Worm (Caenorhabditis elegans): ENCODE measurements around the gene clec-185.

clec-185 gene

DNA sequence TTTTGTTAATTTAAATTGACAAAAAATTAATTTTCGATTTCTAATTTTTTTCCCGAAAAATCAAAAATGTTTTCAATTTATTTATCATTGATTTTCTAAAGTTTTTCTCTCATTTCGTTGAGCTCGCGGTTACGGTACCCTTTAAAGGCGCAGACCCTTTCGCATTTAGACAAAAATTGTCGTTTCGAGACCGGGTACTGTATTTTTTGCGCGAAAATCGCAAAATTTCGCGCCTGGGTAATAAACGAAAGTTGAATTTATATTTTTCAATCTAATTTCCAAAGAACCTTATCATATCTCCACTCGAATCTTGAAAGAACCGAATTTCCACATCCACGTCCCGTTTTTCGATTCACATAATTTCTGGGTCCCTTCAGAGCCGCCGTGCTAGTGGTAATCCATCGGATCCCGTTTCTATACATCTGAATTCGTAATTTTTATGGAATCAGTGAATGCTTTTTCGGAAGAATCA is 7.0 kb downstream of the clec-185 start, which contains the start of gene C25G4.3:
TSS of gene C25G4.3 (minus strand) at position 422 of the 472 bp plus-strand sequence.
- TF ChIP-seq lsy-2 (tag; optimal IDR thresholded peaks at IDR 0.05), result no peak
- TF ChIP-seq elt-3 (tag; optimal IDR thresholded peaks at IDR 0.05), result no peak
- no peak for TF ChIP-seq ham-2 (GFP tag; optimal IDR thresholded peaks at IDR 0.05)
- TF ChIP-seq cnd-1 (tag; optimal IDR thresholded peaks at IDR 0.05), result no peak
- TF ChIP-seq mep-1 (tag; optimal IDR thresholded peaks at IDR 0.05), result no peak
- no peak for TF ChIP-seq ztf-11 (tag; optimal IDR thresholded peaks at IDR 0.05)
- no peak for TF ChIP-seq sptf-1 (tag; optimal IDR thresholded peaks at IDR 0.05)
- TF ChIP-seq mab-5 (tag; optimal IDR thresholded peaks at IDR 0.05), result no peak
- TF ChIP-seq tbx-8 (GFP tag; optimal IDR thresholded peaks at IDR 0.05), result no peak
- TF ChIP-seq ceh-83 (GFP tag; optimal IDR thresholded peaks at IDR 0.05), result no peak
- no peak for TF ChIP-seq ceh-39 (tag; optimal IDR thresholded peaks at IDR 0.05)
- no peak for TF ChIP-seq flh-1 (GFP tag; optimal IDR thresholded peaks at IDR 0.05)
- no peak for TF ChIP-seq elt-1 (tag; optimal IDR thresholded peaks at IDR 0.05; ENCODE audit: borderline replicate concordance, insufficient read depth)
- no peak for TF ChIP-seq blmp-1 (tag; optimal IDR thresholded peaks at IDR 0.05)
- no peak for TF ChIP-seq unc-120 (tag; optimal IDR thresholded peaks at IDR 0.05; ENCODE audit: poor library complexity, severe bottlenecking)
- no peak for TF ChIP-seq M03D4.4 (tag; optimal IDR thresholded peaks at IDR 0.05)
- no peak for TF ChIP-seq ceh-43 (GFP tag; optimal IDR thresholded peaks at IDR 0.05)
- no peak for TF ChIP-seq bed-3 (GFP tag; optimal IDR thresholded peaks at IDR 0.05)
- TF ChIP-seq unc-62 (GFP tag; optimal IDR thresholded peaks at IDR 0.05), result no peak

- TF ChIP-seq mab-5 (tag; optimal IDR thresholded peaks at IDR 0.05) (no peak), mep-1 (tag; optimal IDR thresholded peaks at IDR 0.05) (peak; percentile 58), lsy-2 (tag; optimal IDR thresholded peaks at IDR 0.05) (peak; percentile 25), bed-3 (GFP tag; optimal IDR thresholded peaks at IDR 0.05) (no peak), ceh-39 (tag; optimal IDR thresholded peaks at IDR 0.05) (peak; percentile 17), flh-1 (GFP tag; optimal IDR thresholded peaks at IDR 0.05) (no peak), pha-4 (tag; optimal IDR thresholded peaks at IDR 0.05) (peak; percentile 6), ztf-11 (tag; optimal IDR thresholded peaks at IDR 0.05) (no peak)
Observed at ce11 chrIV:12451225-12451831, 12.9 kb downstream of the clec-185 start, which contains the start of gene dpy-26. dpy-26 (minus strand) TSS chrIV:12451335.

ce11 chrIV:12454115-12454514 is 15.7 kb downstream of the clec-185 start, which contains the start of gene spe-44:
spe-44 (minus strand) TSS chrIV:12454215.
- TF ChIP-seq elt-3 (tag; optimal IDR thresholded peaks at IDR 0.05) (no peak), nhr-2 (tag; optimal IDR thresholded peaks at IDR 0.05) (no peak), M03D4.4 (tag; optimal IDR thresholded peaks at IDR 0.05) (no peak), lsy-2 (tag; optimal IDR thresholded peaks at IDR 0.05) (no peak), drap-1 (GFP tag; optimal IDR thresholded peaks at IDR 0.05) (no peak), unc-62 (GFP tag; optimal IDR thresholded peaks at IDR 0.05) (no peak), nhr-237 (tag; optimal IDR thresholded peaks at IDR 0.05) (no peak), mls-2 (tag; optimal IDR thresholded peaks at IDR 0.05) (no peak), nhr-28 (tag; optimal IDR thresholded peaks at IDR 0.05) (no peak), sptf-1 (tag; optimal IDR thresholded peaks at IDR 0.05) (no peak), tbx-8 (GFP tag; optimal IDR thresholded peaks at IDR 0.05) (no peak), ces-1 (GFP tag; optimal IDR thresholded peaks at IDR 0.05) (no peak), hlh-1 (tag; optimal IDR thresholded peaks at IDR 0.05) (no peak), mep-1 (tag; optimal IDR thresholded peaks at IDR 0.05) (no peak), blmp-1 (tag; optimal IDR thresholded peaks at IDR 0.05) (no peak), ceh-83 (GFP tag; optimal IDR thresholded peaks at IDR 0.05) (no peak), unc-120 (tag; optimal IDR thresholded peaks at IDR 0.05; ENCODE audit: poor library complexity, severe bottlenecking) (no peak), unc-39 (tag; optimal IDR thresholded peaks at IDR 0.05) (no peak), snpc-4 (tag; optimal IDR thresholded peaks at IDR 0.05) (no peak), nhr-76 (tag; optimal IDR thresholded peaks at IDR 0.05) (no peak)

DNA sequence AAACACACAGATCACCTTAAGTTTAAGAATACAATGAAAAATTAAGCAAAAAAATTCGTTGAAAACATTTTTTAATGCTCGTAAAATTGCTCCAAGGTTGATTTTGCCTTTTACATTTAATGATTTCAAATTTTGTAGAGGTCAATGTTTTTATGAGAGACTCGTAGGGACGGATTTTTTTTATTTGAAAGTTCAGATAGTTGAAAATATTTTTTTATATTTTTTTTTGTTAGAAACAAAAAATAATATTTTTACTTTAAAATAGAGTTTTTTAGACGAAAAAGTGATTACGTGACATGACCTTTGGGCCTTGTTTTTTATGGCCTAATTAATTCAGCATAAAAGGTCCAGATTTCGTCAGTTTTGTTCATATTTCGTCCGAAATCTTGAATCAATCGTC is 16.3 kb downstream of the clec-185 start, which contains the start of gene smz-1:
TSS of gene smz-1 (plus strand) at position 301 of the 400 bp plus-strand sequence.
- TF ChIP-seq drap-1 (GFP tag; optimal IDR thresholded peaks at IDR 0.05) (no peak), ceh-39 (tag; optimal IDR thresholded peaks at IDR 0.05) (no peak), pha-4 (tag; optimal IDR thresholded peaks at IDR 0.05) (no peak), ztf-11 (tag; optimal IDR thresholded peaks at IDR 0.05) (no peak), snpc-4 (tag; optimal IDR thresholded peaks at IDR 0.05) (no peak), mls-2 (tag; optimal IDR thresholded peaks at IDR 0.05) (no peak), elt-3 (tag; optimal IDR thresholded peaks at IDR 0.05) (no peak), mep-1 (tag; optimal IDR thresholded peaks at IDR 0.05) (no peak)

Data from whole organism, mixed stage, embryonic.